Fruit fly (Drosophila melanogaster): ENCODE results near the gene CG3939.
A peak's percentile ranks its signal among the peaks of the same experiment; 100 is the strongest.

CG3939 gene

DNA sequence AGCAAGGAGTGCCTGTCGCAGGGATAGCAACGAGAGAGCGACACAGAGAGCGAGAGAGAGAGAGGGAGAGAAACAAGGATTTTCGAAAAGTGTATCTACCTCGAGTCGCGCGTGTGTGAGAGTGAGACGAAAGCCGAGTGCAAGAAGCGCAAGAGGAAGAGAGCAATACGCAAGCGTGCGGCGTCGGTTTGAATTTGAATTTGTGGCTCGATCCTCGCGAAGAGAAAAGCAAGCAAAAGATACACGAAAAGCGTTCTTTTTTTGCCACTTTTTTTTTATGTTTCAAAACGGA is 39.8 kb upstream of the CG3939 start:
- TF ChIP-seq ci (GFP tag; IDR thresholded peaks at IDR 0.05) (no peak), CG15479 (GFP tag; optimal IDR thresholded peaks at IDR 0.05) (peak; percentile 45), CG3838 (GFP tag; optimal IDR thresholded peaks at IDR 0.05) (no peak), CG8478 (optimal IDR thresholded peaks at IDR 0.05) (no peak), fd64A (GFP tag; optimal IDR thresholded peaks at IDR 0.05) (no peak), Lim3 (GFP tag; IDR thresholded peaks at IDR 0.05) (no peak), sens (GFP tag) (peak; percentile 64), CG9797 (GFP tag; optimal IDR thresholded peaks at IDR 0.05) (no peak), CG12104 (GFP tag; optimal IDR thresholded peaks at IDR 0.05) (no peak), CG6683 (GFP tag; optimal IDR thresholded peaks at IDR 0.05) (no peak), fd96Cb (tag; optimal IDR thresholded peaks at IDR 0.05) (no peak), pros (GFP tag; optimal IDR thresholded peaks at IDR 0.05) (peak; percentile 81), CG14860 (GFP tag; IDR thresholded peaks at IDR 0.05; ENCODE audit: partially characterized antibody) (no peak), CG17385 (GFP tag; optimal IDR thresholded peaks at IDR 0.05) (peak; percentile 71), grn (GFP tag; optimal IDR thresholded peaks at IDR 0.05) (no peak), CG10462 (GFP tag; optimal IDR thresholded peaks at IDR 0.05) (no peak), CG17802 (tag; optimal IDR thresholded peaks at IDR 0.05) (no peak), Optix (GFP tag; IDR thresholded peaks at IDR 0.05) (no peak), CrebB (tag; optimal IDR thresholded peaks at IDR 0.05) (no peak), CG8924 (tag; optimal IDR thresholded peaks at IDR 0.05) (peak; percentile 2), toy (GFP tag; IDR thresholded peaks at IDR 0.05) (no peak), D19A (tag; optimal IDR thresholded peaks at IDR 0.05) (no peak), CG6254 (GFP tag; optimal IDR thresholded peaks at IDR 0.05) (no peak), yki (optimal IDR thresholded peaks at IDR 0.05) (peak; percentile 56), CG42726 (GFP tag; IDR thresholded peaks at IDR 0.05; ENCODE audit: partially characterized antibody) (no peak), Trl (optimal IDR thresholded peaks at IDR 0.05) (peak; percentile 43 to 80), Trl (GFP tag; optimal IDR thresholded peaks at IDR 0.05) (no peak), CG1832 (GFP tag; optimal IDR thresholded peaks at IDR 0.05) (peak; percentile 82), CG11696 (GFP tag; IDR thresholded peaks at IDR 0.05) (no peak)

DNA sequence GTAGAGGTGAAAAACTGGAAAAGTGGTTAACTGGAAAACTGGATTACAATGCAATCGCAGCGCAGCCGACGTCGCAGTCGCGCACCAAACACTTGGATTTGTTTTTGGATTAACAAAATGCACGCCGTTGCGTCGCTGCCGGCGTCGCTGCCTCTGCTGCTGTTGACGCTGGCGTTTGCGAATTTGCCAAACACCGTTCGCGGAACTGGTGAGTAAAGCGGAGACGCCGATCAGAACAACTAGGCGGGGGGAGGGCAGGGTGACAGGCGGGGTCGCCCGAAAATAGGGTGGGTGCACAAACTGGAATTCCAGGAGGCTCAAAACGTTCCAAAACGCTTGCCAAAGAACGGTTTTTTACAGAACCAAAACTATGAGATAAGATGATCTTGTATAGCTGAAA is 39.2 kb upstream of the CG3939 start:
- TF ChIP-seq Adf1 (GFP tag; IDR thresholded peaks at IDR 0.05) (peak; percentile 55), p53 (GFP tag; optimal IDR thresholded peaks at IDR 0.05) (no peak), sens (GFP tag) (no peak), crol (GFP tag; IDR thresholded peaks at IDR 0.05) (0 out of 2 replicates have a peak, but pooled peaks have one; percentile 8), psq (GFP tag; optimal IDR thresholded peaks at IDR 0.05) (no peak), rib (GFP tag; IDR thresholded peaks at IDR 0.05) (no peak), CG32532 (GFP tag; IDR thresholded peaks at IDR 0.05) (no peak), CG6683 (GFP tag; optimal IDR thresholded peaks at IDR 0.05) (no peak), tap (tag; optimal IDR thresholded peaks at IDR 0.05) (no peak), Xrp1 (GFP tag; IDR thresholded peaks at IDR 0.05) (no peak)

DNA sequence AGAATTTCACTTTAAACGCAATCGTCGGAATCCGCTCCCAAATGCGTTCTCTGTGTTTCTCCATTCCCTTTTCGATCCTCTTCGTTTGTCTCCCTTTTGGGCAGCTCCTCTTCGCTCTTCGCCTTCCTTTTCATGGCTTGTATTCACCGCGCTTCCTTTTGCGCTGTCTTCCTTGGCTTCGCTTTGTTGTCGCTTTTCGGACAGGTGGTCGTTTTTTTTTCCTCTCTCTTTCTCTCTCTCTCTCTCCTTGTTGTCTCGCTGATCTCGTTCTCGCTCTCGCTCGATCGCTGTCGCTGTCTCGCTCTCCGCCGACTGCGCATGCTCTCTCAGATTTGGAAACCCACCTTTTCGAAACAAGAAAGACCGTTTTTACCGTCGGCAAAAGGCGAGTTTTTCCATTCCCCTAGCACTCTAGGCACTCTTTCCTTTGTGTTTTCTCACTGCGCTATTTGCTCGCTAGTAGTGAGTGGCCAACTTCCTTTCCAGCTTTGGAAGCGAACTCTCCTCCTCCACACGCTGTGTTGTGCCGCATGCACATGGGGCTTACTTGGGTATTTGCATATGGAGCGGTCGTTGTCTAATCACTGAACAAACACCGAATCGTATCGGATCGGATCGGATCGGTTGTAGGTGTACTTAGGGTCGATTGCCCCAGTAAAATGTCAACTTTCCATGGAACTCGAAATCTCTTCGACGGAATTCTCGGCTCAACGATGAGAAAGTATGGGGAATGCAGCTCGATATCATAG is 38.3 kb upstream of the CG3939 start:
- TF ChIP-seq ham (GFP tag; IDR thresholded peaks at IDR 0.05) (no peak), ci (GFP tag; IDR thresholded peaks at IDR 0.05) (peak; percentile 39; the same call in 1 of the 3 replicates), CG3407 (GFP tag; optimal IDR thresholded peaks at IDR 0.05) (peak; percentile 11), CG17359 (tag; optimal IDR thresholded peaks at IDR 0.05) (peak; percentile 0), E2f1 (GFP tag; IDR thresholded peaks at IDR 0.05) (no peak), BtbVII (GFP tag; optimal IDR thresholded peaks at IDR 0.05) (no peak), CG9727 (GFP tag; optimal IDR thresholded peaks at IDR 0.05) (peak; percentile 54), CG34376 (GFP tag; optimal IDR thresholded peaks at IDR 0.05) (no peak), Xrp1 (GFP tag; IDR thresholded peaks at IDR 0.05) (peak; percentile 64), CG8388 (GFP tag; optimal IDR thresholded peaks at IDR 0.05) (no peak), CG13424 (tag; optimal IDR thresholded peaks at IDR 0.05) (no peak), CG4730 (GFP tag; IDR thresholded peaks at IDR 0.05) (no peak), Mad (GFP tag; optimal IDR thresholded peaks at IDR 0.05) (no peak), Nf-YC (tag; optimal IDR thresholded peaks at IDR 0.05) (no peak), Sox100B (GFP tag; optimal IDR thresholded peaks at IDR 0.05) (no peak), Bgb (GFP tag; IDR thresholded peaks at IDR 0.05; ENCODE audit: partially characterized antibody) (no peak)
